Worm (Caenorhabditis elegans) whole organism, L4 larva: Measurements from ENCODE around the gene aat-3.
A peak's percentile ranks its signal among the peaks of the same experiment; 100 is the strongest.

Experiments used
- F10B5.3 ChIP-seq: sonication (generic microtip); optimal IDR thresholded peaks from 2 replicates; lab custom pipeline; 2016; ENCODE audit warnings: mild to moderate bottlenecking, missing genetic modification characterization, missing compliant biosample characterization
- F26F4.8 ChIP-seq: fragments of 200-800 bp; sonication (Bioruptor generic); conservative IDR thresholded peaks from 2 replicates; pipeline ENCODE4 v1.3.6; 2022; ENCODE audit warnings: missing genetic modification characterization, missing compliant biosample characterization
- T20F7.1 ChIP-seq: fragments of 200-800 bp; sonication (Bioruptor generic); optimal IDR thresholded peaks from 2 replicates; lab custom pipeline; 2018; ENCODE audit warnings: mild to moderate bottlenecking, missing genetic modification characterization, missing compliant biosample characterization
- T26A8.4 ChIP-seq: fragments of 200-800 bp; sonication (Bioruptor generic); IDR thresholded peaks from 2 replicates; pipeline ENCODE4 v1.3.6; 2022; ENCODE audit warnings: missing genetic modification characterization, missing compliant biosample characterization
- Y48G9A.11 ChIP-seq: fragments of 200-800 bp; sonication (Bioruptor generic); IDR thresholded peaks from 2 replicates; pipeline ENCODE4 v1.3.6; 2022; ENCODE audit warnings: missing genetic modification reagents, missing genetic modification characterization, missing compliant biosample characterization
- aha-1 ChIP-seq: fragments of 150-350 bp; peaks from one replicate; lab custom pipeline; 2014; ENCODE audit warnings: missing biosample characterization, missing genetic modification characterization
- aly-2 ChIP-seq: sonication (generic microtip); optimal IDR thresholded peaks from 2 replicates; lab custom pipeline; 2018; ENCODE audit warnings: missing biosample characterization, missing genetic modification characterization
- ceh-44 ChIP-seq: fragments of 200-800 bp; sonication (Bioruptor generic); IDR thresholded peaks from 2 replicates; pipeline ENCODE4 v1.3.6; 2022; ENCODE audit warnings: missing genetic modification reagents, missing genetic modification characterization, missing compliant biosample characterization
- daf-16 ChIP-seq, 3 experiments: sonication (generic microtip); optimal IDR thresholded peaks; 2 replicates each; lab custom pipeline; 2016 to 2017; ENCODE audit warnings: missing genetic modification characterization in 3 of 3, missing genetic modification reagents in 3 of 3, mild to moderate bottlenecking in 2 of 3, missing compliant biosample characterization in 2 of 3, missing biosample characterization in 1 of 3, moderate library complexity in 1 of 3
- daf-8 ChIP-seq: fragments of 200-800 bp; sonication (Bioruptor generic); IDR thresholded peaks from 2 replicates; pipeline ENCODE4 v1.3.6; 2022; ENCODE audit warnings: missing genetic modification characterization, missing compliant biosample characterization
- dmd-9 ChIP-seq: fragments of 200-800 bp; sonication (Bioruptor generic); IDR thresholded peaks from 2 replicates; pipeline ENCODE4 v1.3.6; 2022; ENCODE audit warnings: missing genetic modification reagents, missing genetic modification characterization, missing compliant biosample characterization
- dpl-1 ChIP-seq: fragments of 150-350 bp; optimal IDR thresholded peaks from 2 replicates; lab custom pipeline; 2014; ENCODE audit warnings: missing biosample characterization, missing genetic modification reagents, missing genetic modification characterization
- dve-1 ChIP-seq: sonication (generic microtip); optimal IDR thresholded peaks from 2 replicates; lab custom pipeline; 2017; ENCODE audit warnings: antibody characterized with exemption, mild to moderate bottlenecking, missing genetic modification characterization, missing compliant biosample characterization; ENCODE audit not compliant: insufficient read depth
- hlh-11 ChIP-seq: fragments of 200-800 bp; sonication (Bioruptor generic); optimal IDR thresholded peaks from 2 replicates; lab custom pipeline; 2018; ENCODE audit warnings: mild to moderate bottlenecking, missing genetic modification characterization, missing compliant biosample characterization
- hlh-30 ChIP-seq: sonication (generic microtip); optimal IDR thresholded peaks from 2 replicates; lab custom pipeline; 2017; ENCODE audit warnings: antibody characterized with exemption, mild to moderate bottlenecking, missing genetic modification characterization, missing compliant biosample characterization; ENCODE audit not compliant: insufficient read depth
- hmg-1.1 ChIP-seq: fragments of 200-800 bp; sonication (Bioruptor generic); IDR thresholded peaks from 2 replicates; pipeline ENCODE4 v1.3.6; 2022; ENCODE audit warnings: missing genetic modification reagents, missing genetic modification characterization, missing compliant biosample characterization
- jun-1 ChIP-seq: fragments of 150-350 bp; optimal IDR thresholded peaks from 2 replicates; lab custom pipeline; 2014; ENCODE audit warnings: missing biosample characterization, missing genetic modification reagents, missing genetic modification characterization
- lin-1 ChIP-seq: fragments of 200-800 bp; sonication (Bioruptor generic); IDR thresholded peaks from 2 replicates; pipeline ENCODE4 v1.3.6; 2022; ENCODE audit warnings: missing genetic modification reagents, missing genetic modification characterization, missing compliant biosample characterization
- lin-13 ChIP-seq: fragments of 150-350 bp; optimal IDR thresholded peaks from 2 replicates; lab custom pipeline; 2014; ENCODE audit warnings: missing biosample characterization, missing genetic modification reagents, missing genetic modification characterization
- lin-29 ChIP-seq: fragments of 200-800 bp; sonication (Bioruptor generic); IDR thresholded peaks from 2 replicates; pipeline ENCODE4 v1.3.6; 2022; ENCODE audit warnings: missing genetic modification reagents, missing genetic modification characterization, missing compliant biosample characterization
- lin-38 ChIP-seq: fragments of 200-800 bp; sonication (Bioruptor generic); IDR thresholded peaks from 2 replicates; pipeline ENCODE4 v1.3.6; 2022; ENCODE audit warnings: missing genetic modification reagents, missing genetic modification characterization, missing compliant biosample characterization
- lir-3 ChIP-seq: sonication (generic microtip); optimal IDR thresholded peaks from 2 replicates; lab custom pipeline; 2016; ENCODE audit warnings: mild to moderate bottlenecking, missing genetic modification characterization, missing compliant biosample characterization
- lsy-2 ChIP-seq, 2 experiments: fragments of 150-350 bp in 1 of 2; sonication (generic microtip) in 1 of 2; optimal IDR thresholded peaks; 2 replicates each; lab custom pipeline; 2014 to 2017; ENCODE audit warnings: missing biosample characterization in 2 of 2, missing genetic modification characterization in 2 of 2
- madf-9 ChIP-seq: fragments of 200-800 bp; sonication (Bioruptor generic); conservative IDR thresholded peaks from 2 replicates; pipeline ENCODE4 v1.3.6; 2022; ENCODE audit warnings: missing genetic modification reagents, missing genetic modification characterization, missing compliant biosample characterization
- mdt-29 ChIP-seq: fragments of 200-800 bp; sonication (Bioruptor generic); IDR thresholded peaks from 2 replicates; pipeline ENCODE4 v1.3.6; 2022; ENCODE audit warnings: missing genetic modification reagents, missing genetic modification characterization, missing compliant biosample characterization
- mep-1 ChIP-seq: fragments of 150-350 bp; sonication (generic microtip); optimal IDR thresholded peaks from 3 replicates; lab custom pipeline; 2014; ENCODE audit warnings: missing biosample characterization, missing genetic modification characterization
- mes-2 ChIP-seq: sonication (generic microtip); optimal IDR thresholded peaks from 2 replicates; lab custom pipeline; 2016; ENCODE audit warnings: missing genotype, mild to moderate bottlenecking, missing genetic modification characterization, missing compliant biosample characterization; ENCODE audit not compliant: poor library complexity, severe bottlenecking
- nhr-10 ChIP-seq: fragments of 150-350 bp; optimal IDR thresholded peaks from 2 replicates; lab custom pipeline; 2014; ENCODE audit warnings: missing biosample characterization, missing genetic modification characterization
- nhr-102 ChIP-seq: sonication (generic microtip); optimal IDR thresholded peaks from 2 replicates; lab custom pipeline; 2016; ENCODE audit warnings: mild to moderate bottlenecking, missing genetic modification characterization, moderate library complexity, missing compliant biosample characterization
- nhr-111 ChIP-seq: fragments of 200-800 bp; sonication (Bioruptor generic); optimal IDR thresholded peaks from 2 replicates; lab custom pipeline; 2018; ENCODE audit warnings: mild to moderate bottlenecking, missing genetic modification characterization, missing compliant biosample characterization
- nhr-237 ChIP-seq: sonication (generic microtip); optimal IDR thresholded peaks from 2 replicates; lab custom pipeline; 2017; ENCODE audit warnings: missing biosample characterization, missing genetic modification characterization
- nhr-25 ChIP-seq: sonication (generic microtip); optimal IDR thresholded peaks from 2 replicates; lab custom pipeline; 2017; ENCODE audit warnings: missing genetic modification characterization, mild to moderate bottlenecking, missing compliant biosample characterization, antibody characterized with exemption, moderate library complexity, borderline replicate concordance; ENCODE audit not compliant: insufficient read depth
- nhr-42 ChIP-seq: fragments of 200-800 bp; sonication (Bioruptor generic); IDR thresholded peaks from 2 replicates; pipeline ENCODE4 v1.3.6; 2022; ENCODE audit warnings: missing genetic modification characterization, missing compliant biosample characterization
- nhr-48 ChIP-seq: sonication (generic microtip); optimal IDR thresholded peaks from 2 replicates; lab custom pipeline; 2016; ENCODE audit warnings: mild to moderate bottlenecking, missing genetic modification characterization, missing compliant biosample characterization
- nhr-6 ChIP-seq: fragments of 150-350 bp; optimal IDR thresholded peaks from 2 replicates; lab custom pipeline; 2014; ENCODE audit warnings: missing biosample characterization, missing genetic modification characterization
- nhr-77 ChIP-seq: fragments of 150-350 bp; optimal IDR thresholded peaks from 2 replicates; lab custom pipeline; 2014; ENCODE audit warnings: missing biosample characterization, missing genetic modification characterization
- pha-4 ChIP-seq, 2 experiments: fragments of 150-350 bp in 1 of 2; fragments of 200-800 bp in 1 of 2; sonication (Bioruptor generic) in 1 of 2; IDR thresholded peaks in 1 of 2; optimal IDR thresholded peaks in 1 of 2; 2 replicates each; pipeline versions ENCODE4 v1.3.6 to Lab custom; 2014 to 2022; ENCODE audit warnings: missing genetic modification characterization in 2 of 2, missing genetic modification reagents in 2 of 2, missing biosample characterization in 1 of 2, missing compliant biosample characterization in 1 of 2
- rbr-2 ChIP-seq: sonication (generic microtip); optimal IDR thresholded peaks from 2 replicates; lab custom pipeline; 2016; ENCODE audit warnings: missing genotype, missing genetic modification characterization, missing compliant biosample characterization
- unc-62 ChIP-seq, 3 experiments: fragments of 150-350 bp in 1 of 3; sonication (generic microtip); optimal IDR thresholded peaks in 2 of 3; peaks in 1 of 3; 1 replicate in 1 of 3; 2 replicates in 2 of 3; lab custom pipeline; 2014 to 2017; ENCODE audit warnings: missing biosample characterization in 3 of 3, missing genetic modification characterization in 3 of 3, missing genetic modification reagents in 3 of 3, missing genotype in 1 of 3
- ztf-7 ChIP-seq: fragments of 150-350 bp; optimal IDR thresholded peaks from 2 replicates; lab custom pipeline; 2014; ENCODE audit warnings: missing biosample characterization, missing genetic modification characterization

aat-3 gene

ce11 chrX:2553433-2553860 is 1.4 kb downstream of the aat-3 start (continued):
- TF ChIP-seq aly-2 (tag; lab: Kevin White, UChicago) (no peak), Y48G9A.11 (peak; percentile 66), daf-8 (no peak), ceh-44 (peak; percentile 61; the same call in 1 of the 2 replicates), lin-38 (peak; percentile 77), madf-9 (peak; percentile 88), aha-1 (tag; lab: Kevin White, UChicago) (peak; percentile 97), nhr-111 (GFP tag; lab: Kevin White, UChicago) (peak; percentile 48), T26A8.4 (peak; percentile 83), nhr-10 (tag; lab: Kevin White, UChicago) (no peak), jun-1 (tag; lab: Kevin White, UChicago) (no peak), F10B5.3 (tag; lab: Kevin White, UChicago) (peak; percentile 31), lin-29 (peak; percentile 48; the same call in 1 of the 2 replicates), lir-3 (tag; lab: Kevin White, UChicago) (peak; percentile 76), F26F4.8 (peak; percentile 81), nhr-48 (tag; lab: Kevin White, UChicago) (peak; percentile 78), dmd-9 (peak; percentile 58; the same call in 1 of the 2 replicates), lin-1 (GFP tag; lab: Robert Waterston, UW) (peak; percentile 81; the same call in 1 of the 2 replicates), T20F7.1 (peak; percentile 41)

- TF ChIP-seq dpl-1 (GFP tag; lab: Kevin White, UChicago) (peak; percentile 57), mep-1 (peak; percentile 80), nhr-102 (tag; lab: Kevin White, UChicago) (peak; percentile 1), nhr-25 (peak; percentile 6), mes-2 (peak; percentile 76), lsy-2 (tag; optimal IDR thresholded peaks at IDR 0.05; lab: Kevin White, UChicago) (peak in 1 of 2 experiments; percentile 75), aha-1 (tag; lab: Kevin White, UChicago) (peak; percentile 33), pha-4 (GFP tag; IDR thresholded peaks at IDR 0.05; lab: Robert Waterston, UW) (0 out of 2 replicates have a peak, but pooled peaks have one; percentile 24), pha-4 (tag; optimal IDR thresholded peaks at IDR 0.05; lab: Kevin White, UChicago) (no peak), hmg-1.1 (GFP tag; lab: Robert Waterston, UW) (peak; percentile 35; the same call in 1 of the 2 replicates), hlh-30 (tag; lab: Kevin White, UChicago) (peak; percentile 42), rbr-2 (tag; lab: Kevin White, UChicago) (peak; percentile 59), nhr-77 (tag; lab: Kevin White, UChicago) (peak; percentile 41), unc-62 (GFP tag; optimal IDR thresholded peaks at IDR 0.05 in 1 of 2; lab: Kevin White, UChicago) (peak in 1 of 2 experiments; percentile 33), unc-62 (tag; optimal IDR thresholded peaks at IDR 0.05; lab: Kevin White, UChicago) (no peak), nhr-42 (GFP tag; lab: Robert Waterston, UW) (no peak), dve-1 (tag; lab: Kevin White, UChicago) (peak; percentile 36), ceh-44 (no peak), lin-1 (GFP tag; lab: Robert Waterston, UW) (no peak), nhr-111 (GFP tag; lab: Kevin White, UChicago) (no peak), nhr-237 (tag; lab: Kevin White, UChicago) (no peak), hlh-11 (tag; lab: Kevin White, UChicago) (peak; percentile 50), lin-13 (no peak), ztf-7 (tag; lab: Kevin White, UChicago) (no peak), daf-16 (GFP tag; optimal IDR thresholded peaks at IDR 0.05; lab: Kevin White, UChicago) (no peak), daf-16 (tag; optimal IDR thresholded peaks at IDR 0.05; lab: Kevin White, UChicago) (peak; percentile 20), T20F7.1 (no peak), nhr-6 (tag; lab: Kevin White, UChicago) (no peak), mdt-29 (GFP tag; lab: Robert Waterston, UW) (no peak)
Observed at ce11 chrX:2559399-2559798, 7.3 kb downstream of the aat-3 start.
